Worm (Caenorhabditis elegans): Measurements from ENCODE around the gene K08D10.13.
A peak's percentile ranks its signal among the peaks of the same experiment; 100 is the strongest.

ce11 chrIV:4215349-4215748 lies 44.0 kb upstream of the K08D10.13 start:
- TF ChIP-seq aly-2 (tag; optimal IDR thresholded peaks at IDR 0.05) (no peak), lin-39 (tag; optimal IDR thresholded peaks at IDR 0.05) (no peak), F13H6.1 (tag; optimal IDR thresholded peaks at IDR 0.05) (peak; percentile 55), unc-39 (tag; optimal IDR thresholded peaks at IDR 0.05) (no peak), blmp-1 (tag; optimal IDR thresholded peaks at IDR 0.05; ENCODE audit: insufficient read depth) (peak; percentile 25), mdl-1 (tag; optimal IDR thresholded peaks at IDR 0.05) (peak; percentile 73 to 76), nhr-25 (tag; optimal IDR thresholded peaks at IDR 0.05) (peak; percentile 39), dmd-4 (tag; optimal IDR thresholded peaks at IDR 0.05) (no peak), nhr-10 (tag; optimal IDR thresholded peaks at IDR 0.05) (no peak), nhr-237 (tag; optimal IDR thresholded peaks at IDR 0.05) (no peak), lin-13 (GFP tag; optimal IDR thresholded peaks at IDR 0.05) (peak; percentile 58), ceh-16 (tag; optimal IDR thresholded peaks at IDR 0.05) (no peak), unc-62 (GFP tag; optimal IDR thresholded peaks at IDR 0.05) (no peak), ama-1 (optimal IDR thresholded peaks at IDR 0.05) (peak; percentile 82)
